Fruit fly (Drosophila melanogaster): ENCODE measurements around the gene CG34149.

The CG34149 gene

DNA sequence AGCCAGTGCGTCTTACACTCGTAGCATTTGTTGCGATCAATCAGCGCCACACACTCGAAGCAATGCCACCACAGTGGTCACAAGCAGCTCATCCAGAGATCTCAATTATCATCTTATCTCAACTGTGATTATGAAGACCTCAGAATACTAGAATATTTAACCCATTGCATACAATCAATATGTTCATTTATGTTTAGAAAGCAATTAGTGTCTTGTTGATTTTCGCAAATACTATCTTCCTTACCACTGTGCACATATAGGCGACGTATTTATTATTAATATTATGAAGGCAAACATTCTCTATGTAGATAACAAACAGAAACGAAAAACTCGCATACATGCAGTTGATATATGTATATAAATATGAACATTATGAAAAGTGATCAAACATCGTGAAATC is 21.1 kb upstream of the CG34149 start:
- no peak for TF ChIP-seq EcR (GFP tag; optimal IDR thresholded peaks at IDR 0.05)
- no peak for TF ChIP-seq usp (GFP tag; optimal IDR thresholded peaks at IDR 0.05)
- TF ChIP-seq CG8478 (optimal IDR thresholded peaks at IDR 0.05) = no peak
- TF ChIP-seq psq (optimal IDR thresholded peaks at IDR 0.05) = no peak
- TF ChIP-seq pan (optimal IDR thresholded peaks at IDR 0.05) = no peak
- TF ChIP-seq Dll (optimal IDR thresholded peaks at IDR 0.05) = no peak

- TF ChIP-seq usp (GFP tag; optimal IDR thresholded peaks at IDR 0.05) (no peak), CG8478 (optimal IDR thresholded peaks at IDR 0.05) (no peak), EcR (GFP tag; optimal IDR thresholded peaks at IDR 0.05) (no peak), Dll (optimal IDR thresholded peaks at IDR 0.05) (no peak), pan (optimal IDR thresholded peaks at IDR 0.05) (no peak), psq (optimal IDR thresholded peaks at IDR 0.05) (no peak)
Measured at dm6 chr3R:22362218-22362907, 17.6 kb upstream of the CG34149 start, which contains the start of the genes JMJD6, CG7071 and Muted. JMJD6 (minus strand) TSS chr3R:22362371. CG7071 (plus strand) TSS chr3R:22362620. Muted (plus strand) TSS chr3R:22362620.

- TF ChIP-seq CG8478 (optimal IDR thresholded peaks at IDR 0.05) (no peak), psq (optimal IDR thresholded peaks at IDR 0.05) (no peak), pan (optimal IDR thresholded peaks at IDR 0.05) (no peak), EcR (GFP tag; optimal IDR thresholded peaks at IDR 0.05) (no peak), usp (GFP tag; optimal IDR thresholded peaks at IDR 0.05) (no peak), Dll (optimal IDR thresholded peaks at IDR 0.05) (no peak)
Measured at dm6 chr3R:22365660-22366195, 14.2 kb upstream of the CG34149 start, which contains the start of gene CG5382. CG5382 (minus strand) TSS chr3R:22365983.

DNA sequence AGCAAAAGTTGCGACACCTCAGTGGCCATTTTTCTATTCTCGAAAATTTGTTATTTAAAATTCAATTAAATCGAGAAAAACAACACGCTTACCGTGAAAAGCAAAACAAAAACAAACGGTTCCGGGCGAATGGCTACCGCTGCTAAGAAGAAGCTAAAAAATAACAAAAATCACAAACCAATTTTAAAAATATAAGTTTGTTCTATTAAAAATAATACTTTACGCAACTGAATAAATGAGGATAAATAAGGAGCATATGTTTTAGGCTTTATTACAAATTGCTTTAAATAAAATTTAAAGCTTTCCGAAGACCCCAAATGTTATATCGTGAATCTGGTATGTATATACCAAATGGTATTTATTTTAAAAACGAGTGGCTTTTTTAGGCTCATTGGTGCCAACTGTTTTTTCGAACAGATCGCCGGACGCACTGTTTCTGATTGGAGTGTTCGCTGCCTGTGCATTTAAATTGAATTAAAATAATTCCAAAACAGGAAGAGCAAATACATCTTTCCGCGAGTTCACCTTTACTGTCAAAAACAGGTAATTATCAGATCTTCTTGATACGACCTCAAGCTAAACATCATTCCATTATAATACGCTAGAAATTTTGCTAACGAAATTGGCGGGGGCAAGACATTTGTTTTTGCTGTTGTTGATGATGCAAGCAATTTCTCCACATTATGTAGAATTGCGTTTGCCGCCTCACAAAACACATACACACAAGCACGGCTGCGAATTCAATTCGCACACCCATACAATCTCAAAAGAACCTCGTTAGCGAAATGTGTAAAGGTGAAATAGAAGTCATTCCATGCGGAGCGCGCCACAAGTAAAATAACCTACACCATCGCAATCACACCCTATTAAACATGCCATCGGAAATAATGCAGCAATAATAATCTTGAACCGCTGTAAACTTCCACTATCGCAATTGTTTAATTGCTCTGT is 12.5 kb upstream of the CG34149 start, which contains the start of the genes Polr3F and PyK:
Gene Polr3F, minus strand, starts transcription at position 248 of the 951 bp plus-strand sequence.
Gene PyK, plus strand, starts transcription at position 411 of the 951 bp plus-strand sequence.
- TF ChIP-seq Dll (optimal IDR thresholded peaks at IDR 0.05) (no peak), CG8478 (optimal IDR thresholded peaks at IDR 0.05) (no peak), usp (GFP tag; optimal IDR thresholded peaks at IDR 0.05) (no peak), psq (optimal IDR thresholded peaks at IDR 0.05) (no peak), EcR (GFP tag; optimal IDR thresholded peaks at IDR 0.05) (no peak), pan (optimal IDR thresholded peaks at IDR 0.05) (no peak)

DNA sequence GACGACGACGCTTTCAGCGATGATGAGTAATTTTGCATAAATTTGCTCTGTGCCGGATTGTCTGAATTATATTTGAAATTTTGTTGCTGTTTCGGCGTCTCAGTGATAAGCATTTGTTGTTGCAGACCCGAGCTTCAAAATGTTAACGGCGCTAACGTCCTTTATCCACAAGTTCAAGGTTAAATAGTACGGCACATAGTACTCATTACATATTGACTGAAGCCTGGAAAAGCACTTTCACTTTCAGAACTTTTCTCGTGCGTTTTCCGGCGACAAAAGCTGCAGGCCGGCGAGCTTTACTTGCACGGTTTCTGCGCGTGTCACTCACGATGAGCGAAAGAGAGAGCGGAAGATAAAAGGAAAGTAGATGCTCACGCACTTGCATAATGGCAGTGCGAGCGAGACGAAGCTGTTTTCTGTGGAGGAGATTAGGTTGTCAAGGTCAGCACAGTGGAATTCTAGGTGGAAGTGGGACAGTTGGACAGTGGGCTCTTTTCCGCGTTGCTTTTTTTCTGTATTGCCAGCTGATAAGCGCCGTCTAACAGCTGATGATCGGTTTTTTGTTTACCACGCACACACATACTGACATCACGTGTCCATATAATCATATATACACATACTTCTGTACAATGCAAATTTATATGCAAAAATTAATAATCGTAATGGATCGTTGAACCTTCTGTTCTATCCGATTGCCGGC is 11.7 kb upstream of the CG34149 start:
- no peak for TF ChIP-seq usp (GFP tag; optimal IDR thresholded peaks at IDR 0.05)
- TF ChIP-seq EcR (GFP tag; optimal IDR thresholded peaks at IDR 0.05) = no peak
- no peak for TF ChIP-seq CG8478 (optimal IDR thresholded peaks at IDR 0.05)
- no peak for TF ChIP-seq psq (optimal IDR thresholded peaks at IDR 0.05)
- no peak for TF ChIP-seq pan (optimal IDR thresholded peaks at IDR 0.05)
- no peak for TF ChIP-seq Dll (optimal IDR thresholded peaks at IDR 0.05)

DNA sequence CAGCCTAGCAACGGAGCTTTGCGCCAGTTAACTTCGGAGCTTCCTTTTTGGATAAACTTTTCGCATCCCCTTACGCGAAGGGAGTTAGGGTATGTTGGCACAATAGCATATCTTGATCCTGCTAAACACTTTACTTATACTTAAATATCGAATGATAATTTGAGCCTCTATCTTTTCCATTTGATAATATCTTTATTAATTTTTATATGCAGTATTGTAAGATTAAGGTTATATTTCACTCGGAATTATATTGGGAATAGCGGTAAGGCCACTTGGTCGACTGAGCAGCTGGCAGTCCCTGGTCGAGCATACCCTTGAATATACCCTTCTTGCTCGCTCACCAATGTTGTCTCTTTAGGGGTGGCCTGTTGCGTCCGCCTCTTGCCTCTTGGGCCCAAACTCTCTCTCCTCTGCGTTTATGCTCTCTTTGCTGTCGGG is 11.1 kb upstream of the CG34149 start:
- no peak for TF ChIP-seq usp (GFP tag; optimal IDR thresholded peaks at IDR 0.05)
- TF ChIP-seq pan (optimal IDR thresholded peaks at IDR 0.05) = peak; percentile 72

DNA sequence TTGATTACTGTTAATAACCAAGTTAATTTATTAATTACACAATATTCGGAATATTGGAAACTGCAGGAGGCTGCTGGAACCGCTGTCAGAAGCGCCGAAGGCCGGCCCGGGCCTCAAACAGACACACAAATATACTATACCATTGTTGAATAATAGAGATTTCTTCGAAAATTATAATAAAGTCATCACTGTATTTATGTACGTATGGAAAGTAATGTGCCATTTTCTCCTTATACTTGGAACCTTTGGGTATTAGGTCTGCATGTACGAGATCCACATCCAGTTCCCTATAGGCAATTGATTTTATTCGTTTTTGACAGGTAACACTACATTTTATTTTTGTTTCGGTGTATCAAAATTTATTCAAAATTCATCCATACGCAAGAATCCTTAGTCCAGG is 7.4 kb upstream of the CG34149 start, which contains the start of gene CG7069:
Gene CG7069, plus strand, starts transcription at position 301 of the 400 bp plus-strand sequence.
- no peak for TF ChIP-seq psq (optimal IDR thresholded peaks at IDR 0.05)
- TF ChIP-seq Dll (optimal IDR thresholded peaks at IDR 0.05) = no peak
- no peak for TF ChIP-seq EcR (GFP tag; optimal IDR thresholded peaks at IDR 0.05)
- no peak for TF ChIP-seq pan (optimal IDR thresholded peaks at IDR 0.05)
- TF ChIP-seq usp (GFP tag; optimal IDR thresholded peaks at IDR 0.05) = no peak
- no peak for TF ChIP-seq CG8478 (optimal IDR thresholded peaks at IDR 0.05)

DNA sequence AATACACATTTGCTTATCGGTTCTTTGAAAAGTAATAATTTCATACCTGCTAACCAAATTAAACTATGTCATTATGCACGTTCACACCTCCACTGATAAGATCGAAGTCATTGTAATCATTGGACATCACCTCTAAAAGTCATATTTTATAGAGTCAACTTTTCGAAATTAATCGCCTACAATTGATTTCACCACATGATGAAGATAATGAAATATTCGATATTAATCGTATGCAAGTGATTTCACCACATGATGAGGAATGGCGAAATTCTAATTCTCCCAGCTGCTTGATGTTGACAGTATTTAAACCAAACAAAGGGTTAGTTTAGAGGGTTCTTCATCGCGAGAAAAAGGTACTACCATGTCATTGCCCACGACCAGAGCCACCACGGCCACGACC is 4.3 kb upstream of the CG34149 start, which contains the start of gene CG18596:
Gene CG18596, plus strand, starts transcription at position 250 of the 400 bp plus-strand sequence.
- TF ChIP-seq usp (GFP tag; optimal IDR thresholded peaks at IDR 0.05) = no peak
- TF ChIP-seq Dll (optimal IDR thresholded peaks at IDR 0.05) = no peak
- no peak for TF ChIP-seq CG8478 (optimal IDR thresholded peaks at IDR 0.05)
- TF ChIP-seq psq (optimal IDR thresholded peaks at IDR 0.05) = no peak
- no peak for TF ChIP-seq EcR (GFP tag; optimal IDR thresholded peaks at IDR 0.05)
- no peak for TF ChIP-seq pan (optimal IDR thresholded peaks at IDR 0.05)

DNA sequence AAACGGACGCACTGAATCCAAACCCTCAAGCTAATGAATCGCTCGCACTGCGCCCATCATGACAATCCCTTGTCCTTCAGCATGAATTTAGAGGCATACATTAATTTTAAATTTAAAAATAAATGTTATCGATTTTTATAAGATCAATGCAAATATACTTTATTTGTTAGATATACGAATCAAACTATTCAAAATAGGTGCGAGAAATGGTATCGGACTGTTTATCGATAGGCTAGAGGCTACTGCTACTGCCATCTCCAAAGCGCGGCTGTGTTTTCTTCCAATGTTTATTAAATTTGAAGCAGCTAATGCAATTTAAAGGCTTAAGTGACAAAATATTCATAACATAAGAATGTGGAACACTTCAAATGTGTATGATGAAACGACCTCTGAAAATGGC is 1.1 kb downstream of the CG34149 start, which contains the start of gene CG43342:
Gene CG43342, plus strand, starts transcription at position 264 of the 400 bp plus-strand sequence.
- TF ChIP-seq psq (optimal IDR thresholded peaks at IDR 0.05) = no peak
- TF ChIP-seq pan (optimal IDR thresholded peaks at IDR 0.05) = no peak
- TF ChIP-seq Dll (optimal IDR thresholded peaks at IDR 0.05) = no peak
- TF ChIP-seq EcR (GFP tag; optimal IDR thresholded peaks at IDR 0.05) = no peak
- TF ChIP-seq CG8478 (optimal IDR thresholded peaks at IDR 0.05) = no peak
- TF ChIP-seq usp (GFP tag; optimal IDR thresholded peaks at IDR 0.05) = no peak

- TF ChIP-seq psq (optimal IDR thresholded peaks at IDR 0.05) (no peak), usp (GFP tag; optimal IDR thresholded peaks at IDR 0.05) (no peak), pan (optimal IDR thresholded peaks at IDR 0.05) (no peak), CG8478 (optimal IDR thresholded peaks at IDR 0.05) (no peak)
Measured at dm6 chr3R:22381735-22382134, 1.8 kb downstream of the CG34149 start, which contains the start of gene Gpdh3. Gpdh3 (plus strand) TSS chr3R:22382035.

- TF ChIP-seq CG8478 (optimal IDR thresholded peaks at IDR 0.05) = no peak
- no peak for TF ChIP-seq EcR (GFP tag; optimal IDR thresholded peaks at IDR 0.05)
- TF ChIP-seq psq (optimal IDR thresholded peaks at IDR 0.05) = no peak
- no peak for TF ChIP-seq pan (optimal IDR thresholded peaks at IDR 0.05)
- no peak for TF ChIP-seq usp (GFP tag; optimal IDR thresholded peaks at IDR 0.05)
- TF ChIP-seq Dll (optimal IDR thresholded peaks at IDR 0.05) = no peak
Measured at dm6 chr3R:22389614-22390013, 9.7 kb downstream of the CG34149 start, which contains the start of the genes CAH8 and CG7059. CAH8 (minus strand) TSS chr3R:22389714. CG7059 (plus strand) TSS chr3R:22389780.
